Worm (Caenorhabditis elegans): ENCODE data around the gene srd-2.

DNA sequence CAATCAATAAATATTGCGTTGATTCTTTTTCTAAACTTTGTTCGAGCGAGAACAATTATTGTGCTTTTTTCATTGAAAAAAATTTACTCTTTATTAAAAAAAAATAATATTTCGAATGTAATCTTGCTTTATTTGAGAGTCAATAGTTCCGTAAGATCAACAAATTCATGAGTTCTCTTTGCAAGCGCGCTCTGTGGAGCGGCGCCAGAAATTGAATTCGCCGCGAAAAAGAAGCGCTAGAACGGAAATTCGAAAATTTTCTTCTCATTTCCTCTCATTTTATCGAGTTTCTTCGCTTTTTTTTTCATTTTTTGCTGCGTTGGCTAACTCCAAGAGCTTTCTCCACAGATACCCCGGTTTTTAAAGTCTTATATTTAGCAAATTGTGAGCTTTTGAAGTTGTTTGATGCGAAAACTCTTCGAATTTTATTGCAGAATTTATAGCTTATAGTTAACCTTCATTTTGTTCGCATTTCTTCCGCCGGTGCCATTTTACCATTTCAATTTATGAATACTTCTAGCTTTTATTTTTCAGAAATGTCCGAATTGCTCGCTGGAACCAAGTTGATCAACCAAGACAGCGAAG, 9.5 kb upstream of the srd-2 start, which contains the start of gene R05H5.3:
- TF ChIP-seq egl-27 (tag; optimal IDR thresholded peaks at IDR 0.05) (no peak), snpc-4 (tag; optimal IDR thresholded peaks at IDR 0.05) (peak; percentile 45), unc-62 (GFP tag; optimal IDR thresholded peaks at IDR 0.05) (no peak), nhr-237 (tag; optimal IDR thresholded peaks at IDR 0.05) (no peak), fos-1 (tag; optimal IDR thresholded peaks at IDR 0.05) (no peak), tbx-2 (tag; optimal IDR thresholded peaks at IDR 0.05) (no peak), fkh-10 (GFP tag; optimal IDR thresholded peaks at IDR 0.05) (peak; percentile 70)

All from whole organism, L3 larva.